Fruit fly (Drosophila melanogaster) Kc167 (cell line): ENCODE data around the gene meep.

Source experiments
- Myc ChIP-seq: fragments of >200 bp; optimal IDR thresholded peaks from 2 replicates; lab custom pipeline; 2017; ENCODE audit warnings: missing external identifiers
- Sin3A ChIP-seq: fragments of >200 bp; optimal IDR thresholded peaks from 2 replicates; lab custom pipeline; 2018; ENCODE audit warnings: missing external identifiers
- h ChIP-seq: fragments of >200 bp; optimal IDR thresholded peaks from 3 replicates; lab custom pipeline; 2018; ENCODE audit warnings: missing external identifiers
- insv ChIP-seq: fragments of >200 bp; optimal IDR thresholded peaks from 3 replicates; lab custom pipeline; 2018; ENCODE audit warnings: missing external identifiers
- psq ChIP-seq: fragments of >200 bp; optimal IDR thresholded peaks from 2 replicates; lab custom pipeline; 2017; ENCODE audit warnings: missing external identifiers
- ttk ChIP-seq: sonication (Bioruptor generic); optimal IDR thresholded peaks from 2 replicates; lab custom pipeline; 2017; ENCODE audit warnings: missing external identifiers

The meep gene

DNA sequence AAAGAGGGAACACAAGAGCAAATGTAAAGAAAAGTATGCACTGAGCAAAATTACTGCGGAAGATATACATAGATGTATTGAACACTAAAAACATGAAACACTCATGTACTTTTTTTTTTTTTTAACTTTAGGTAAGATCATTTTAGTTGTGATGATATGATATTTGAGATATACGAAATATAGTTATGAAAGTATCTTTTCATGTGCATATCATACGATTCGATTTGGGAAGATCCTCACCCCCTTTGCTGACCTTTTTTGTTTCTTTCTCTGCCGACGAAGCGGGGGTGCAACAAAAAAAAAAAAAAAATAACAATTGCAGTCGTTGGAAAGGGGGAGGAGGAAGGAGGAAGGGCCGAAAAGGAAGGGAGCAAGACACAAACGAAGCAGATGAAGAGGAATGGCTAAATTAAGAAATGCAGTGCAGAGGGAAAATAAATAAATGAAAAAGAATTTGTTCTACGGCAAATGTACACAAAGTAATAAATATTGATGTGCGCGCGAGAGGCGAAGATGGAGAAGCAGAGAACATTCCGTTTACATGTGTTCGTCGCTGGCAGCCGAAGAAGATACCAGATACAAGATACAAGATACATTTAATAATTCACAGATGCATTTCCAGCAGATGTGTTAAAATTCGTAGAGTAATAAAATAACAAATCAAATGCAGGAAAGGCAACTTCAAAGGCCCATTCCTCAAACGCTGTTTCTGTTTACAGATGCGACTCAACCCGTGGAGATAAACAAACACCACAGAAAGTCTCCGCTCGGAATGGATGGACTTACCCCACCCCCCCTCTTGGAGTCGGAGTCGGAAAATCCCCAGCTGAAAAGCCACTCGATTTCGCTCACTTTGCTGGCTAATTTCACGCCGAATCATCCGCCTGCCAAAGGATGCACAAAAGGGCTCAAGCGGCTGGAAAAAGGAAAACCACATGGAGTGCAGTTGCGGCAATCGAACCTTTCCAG is 35.6 kb downstream of the meep start:
- TF ChIP-seq psq (lab: Kevin White, UChicago) (no peak), insv (lab: Kevin White, UChicago) (no peak), h (no peak), Sin3A (lab: Kevin White, UChicago) (no peak), ttk (no peak), Myc (lab: Kevin White, UChicago) (no peak)

DNA sequence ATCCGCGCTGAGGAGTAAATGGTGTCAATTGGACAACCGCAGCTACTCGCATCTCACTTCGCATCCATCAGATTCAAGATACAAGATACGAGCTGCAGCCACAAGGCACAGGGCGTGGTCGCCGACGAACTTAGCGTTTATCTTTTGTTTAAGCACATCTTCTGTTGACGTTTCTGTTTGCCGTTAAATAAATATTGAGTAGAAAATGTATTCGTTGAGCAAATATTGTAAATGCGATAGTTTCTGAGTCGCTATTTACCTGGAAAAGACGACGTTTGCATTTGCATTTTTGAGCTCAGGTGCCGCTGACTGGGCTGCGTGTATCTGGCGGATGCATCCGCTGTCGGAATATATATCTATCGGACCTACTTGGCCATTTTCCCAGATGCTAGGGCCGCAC is 36.6 kb downstream of the meep start:
- TF ChIP-seq insv (lab: Kevin White, UChicago) (no peak), Myc (lab: Kevin White, UChicago) (no peak), h (no peak), Sin3A (lab: Kevin White, UChicago) (no peak), ttk (no peak), psq (lab: Kevin White, UChicago) (no peak)

DNA sequence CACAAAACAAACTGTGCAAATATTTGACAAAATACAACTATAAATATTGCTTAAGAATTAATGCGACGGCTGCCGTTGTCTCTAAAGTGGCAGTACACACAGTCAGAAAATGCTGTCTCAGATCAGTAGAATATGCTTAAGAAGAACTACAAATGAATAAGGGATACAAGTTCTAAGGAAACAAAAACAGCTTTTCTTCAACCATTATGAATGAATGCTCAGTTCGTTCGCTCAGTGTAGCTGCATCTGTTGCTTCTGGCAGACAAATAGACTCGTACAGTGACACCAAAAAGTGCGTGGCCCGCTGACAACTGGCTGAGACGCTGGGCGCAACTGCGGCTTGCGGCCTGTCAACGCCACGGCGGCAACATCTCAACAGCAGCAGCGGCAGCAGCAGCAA is 37.0 kb downstream of the meep start:
- TF ChIP-seq insv (lab: Kevin White, UChicago) = no peak
- no peak for TF ChIP-seq ttk
- TF ChIP-seq psq (lab: Kevin White, UChicago) = no peak
- TF ChIP-seq Myc (lab: Kevin White, UChicago) = no peak
- TF ChIP-seq h = no peak
- no peak for TF ChIP-seq Sin3A (lab: Kevin White, UChicago)

DNA sequence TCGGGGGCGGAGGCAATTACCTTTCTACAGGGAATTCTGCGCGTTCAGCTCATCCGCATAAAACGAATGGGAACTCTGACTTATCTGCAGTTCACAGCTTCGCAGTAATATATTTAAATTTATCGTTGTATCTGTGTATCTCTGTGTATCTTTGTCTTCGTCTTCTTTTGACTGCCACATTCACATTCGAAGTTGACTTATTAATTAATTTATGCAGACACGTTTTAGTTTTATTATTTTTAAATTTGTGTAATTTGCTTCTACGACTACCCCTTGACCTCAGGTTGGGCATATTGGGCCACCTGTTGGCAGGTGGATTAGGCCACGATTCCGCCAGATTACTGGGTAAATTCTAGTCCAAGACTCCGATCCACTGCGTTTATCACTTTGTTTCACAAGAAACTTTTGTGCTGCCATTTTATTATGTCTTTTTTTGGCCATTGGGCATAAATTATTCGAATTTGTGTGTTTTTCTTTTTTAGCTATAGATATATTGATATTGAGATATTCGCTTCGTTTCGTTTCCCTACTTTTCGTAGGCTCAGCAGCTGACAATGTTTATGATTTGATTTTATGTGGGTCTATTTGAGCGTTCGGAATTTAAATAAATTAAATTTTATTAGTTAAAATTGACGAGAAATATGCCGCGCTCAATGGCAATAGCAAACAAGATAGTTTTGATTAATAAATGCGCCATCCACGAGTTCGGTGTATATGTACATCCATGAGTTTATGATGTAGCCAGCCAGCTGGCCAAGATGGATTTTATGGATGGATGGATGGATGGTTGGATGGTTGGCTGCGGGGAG is 50.1 kb downstream of the meep start:
- no peak for TF ChIP-seq insv (lab: Kevin White, UChicago)
- TF ChIP-seq Sin3A (lab: Kevin White, UChicago) = no peak
- no peak for TF ChIP-seq Myc (lab: Kevin White, UChicago)
- no peak for TF ChIP-seq psq (lab: Kevin White, UChicago)
